Fruit fly (Drosophila melanogaster): Measurements from ENCODE around the gene CG9988.

DNA sequence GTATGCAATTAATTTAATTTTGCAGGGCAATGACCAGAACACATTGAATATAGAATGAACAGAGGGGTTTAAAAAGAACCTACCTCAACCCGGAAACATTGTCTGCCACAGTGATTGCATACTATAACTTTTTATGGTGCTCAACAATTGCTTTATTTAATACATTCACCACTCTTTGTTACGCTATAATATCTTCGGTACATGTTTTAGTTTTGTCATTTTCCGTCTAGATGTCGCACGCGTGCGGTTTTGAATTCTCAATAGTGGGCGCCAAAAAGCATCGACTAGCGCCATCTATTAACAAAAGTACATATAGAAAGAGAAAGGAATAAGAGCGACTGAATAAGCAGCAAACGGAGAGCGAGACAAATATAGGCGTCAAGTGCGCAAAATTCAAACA, 35.9 kb downstream of the CG9988 start:
- no peak for TF ChIP-seq CG8478 (optimal IDR thresholded peaks at IDR 0.05)
- no peak for TF ChIP-seq usp (GFP tag; optimal IDR thresholded peaks at IDR 0.05)
- no peak for TF ChIP-seq psq (optimal IDR thresholded peaks at IDR 0.05)
- TF ChIP-seq EcR (GFP tag; optimal IDR thresholded peaks at IDR 0.05), result no peak
- TF ChIP-seq pan (optimal IDR thresholded peaks at IDR 0.05), result no peak
